Fruit fly (Drosophila melanogaster) ovary, adult (tissue): ENCODE results near the gene CG8814.
A peak's percentile ranks its signal among the peaks of the same experiment; 100 is the strongest.

Experiments
- CG17801 ChIP-seq: fragments of 200-800 bp; optimal IDR thresholded peaks from 2 replicates; lab custom pipeline; 2019; ENCODE audit warnings: missing biosample characterization, mild to moderate bottlenecking, missing genetic modification characterization, moderate library complexity; ENCODE audit not compliant: partially characterized antibody

Gene CG8814

dm6 chr2L:2898247-2898646 is 23.6 kb downstream of the CG8814 start:
- TF ChIP-seq CG17801 (GFP tag; lab: Kevin White, UChicago), result no peak

DNA sequence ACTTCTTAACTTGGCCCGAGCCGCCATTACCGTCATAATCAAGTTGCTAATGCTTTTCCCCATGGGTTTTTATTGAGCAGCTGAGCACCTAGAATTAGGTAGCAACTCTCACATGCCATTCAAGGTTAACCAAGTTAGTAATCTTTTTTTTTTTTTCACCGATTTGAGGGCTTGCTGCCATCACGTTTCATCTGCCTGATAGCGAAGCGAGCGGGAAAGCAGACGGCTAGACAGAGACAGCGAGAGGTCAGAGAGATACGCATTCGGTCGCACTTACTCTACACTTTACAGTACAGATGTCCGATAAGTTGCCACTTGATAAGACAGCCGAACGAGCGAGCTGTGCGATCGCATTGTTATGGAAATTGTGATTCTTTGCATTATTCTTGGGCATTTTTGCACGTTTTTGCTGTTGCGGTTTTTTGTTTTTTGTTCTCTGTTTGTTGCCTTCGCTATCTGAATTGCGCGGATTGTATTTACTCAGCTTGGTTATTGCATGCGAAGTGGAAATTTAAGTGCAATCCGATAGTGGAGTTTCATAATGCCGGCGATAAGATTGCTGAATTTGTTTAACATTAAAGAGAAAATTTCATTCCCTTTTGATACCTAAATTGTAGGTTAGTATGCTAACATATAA is 25.8 kb downstream of the CG8814 start:
- no peak for TF ChIP-seq CG17801 (GFP tag; lab: Kevin White, UChicago)

DNA sequence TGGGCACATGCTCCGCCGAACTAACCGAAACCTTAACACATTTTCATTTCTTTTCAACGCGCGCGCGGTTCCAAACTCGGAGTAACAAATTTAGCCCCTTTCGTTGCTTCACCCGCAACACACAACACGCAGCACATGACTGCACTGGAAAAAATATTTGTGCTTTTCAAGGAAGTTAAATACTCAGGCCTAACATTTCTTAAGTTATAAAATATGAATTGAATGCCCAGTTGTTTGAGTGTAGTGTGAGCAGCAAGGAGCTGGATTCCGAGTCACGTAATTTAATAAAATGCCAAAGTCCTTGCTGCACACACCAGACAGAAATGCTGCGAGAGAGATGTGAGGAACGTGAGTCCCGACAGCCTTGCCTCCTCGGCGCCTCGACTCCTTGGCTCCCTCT is 26.8 kb downstream of the CG8814 start:
- TF ChIP-seq CG17801 (GFP tag; lab: Kevin White, UChicago), result no peak

dm6 chr2L:2903649-2904048 is 29.0 kb downstream of the CG8814 start:
- TF ChIP-seq CG17801 (GFP tag; lab: Kevin White, UChicago), result no peak

DNA sequence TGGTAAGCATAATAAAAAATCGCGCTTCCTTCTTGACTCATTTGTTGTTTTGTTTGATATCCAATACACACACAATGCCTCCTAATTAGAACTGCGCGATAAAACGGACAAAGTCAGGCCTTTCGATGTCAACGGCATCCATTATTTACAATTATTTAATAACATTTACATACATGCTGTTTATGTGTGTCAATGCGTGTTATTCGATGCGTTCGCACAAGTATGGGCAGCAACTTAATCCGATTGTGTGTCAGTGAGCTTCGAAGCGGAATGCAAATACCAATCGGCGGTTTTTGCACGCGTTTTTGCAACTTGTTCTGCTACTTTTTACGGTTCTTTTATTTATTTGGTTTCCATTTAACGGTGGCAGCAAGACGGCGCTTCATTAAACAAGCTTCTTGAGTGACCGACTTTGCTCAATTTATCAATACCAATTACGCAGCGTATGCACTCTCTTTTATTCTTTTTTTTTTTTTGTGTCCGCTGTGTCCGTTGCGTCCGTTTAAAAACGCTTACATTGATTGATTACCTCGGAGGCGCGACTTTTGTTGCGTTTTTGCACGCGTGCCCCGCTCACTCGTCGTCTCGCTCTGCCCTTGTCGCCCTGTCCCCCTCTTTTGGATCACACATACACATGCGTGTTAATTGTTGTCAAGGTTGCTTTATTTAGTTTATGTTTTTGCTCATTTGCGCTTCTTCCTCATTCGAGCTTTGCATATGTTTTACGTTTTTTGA is 29.8 kb downstream of the CG8814 start:
- no peak for TF ChIP-seq CG17801 (GFP tag; lab: Kevin White, UChicago)

- TF ChIP-seq CG17801 (GFP tag; lab: Kevin White, UChicago), result peak; percentile 95
Observed at dm6 chr2L:2905051-2905446, 30.4 kb downstream of the CG8814 start.

DNA sequence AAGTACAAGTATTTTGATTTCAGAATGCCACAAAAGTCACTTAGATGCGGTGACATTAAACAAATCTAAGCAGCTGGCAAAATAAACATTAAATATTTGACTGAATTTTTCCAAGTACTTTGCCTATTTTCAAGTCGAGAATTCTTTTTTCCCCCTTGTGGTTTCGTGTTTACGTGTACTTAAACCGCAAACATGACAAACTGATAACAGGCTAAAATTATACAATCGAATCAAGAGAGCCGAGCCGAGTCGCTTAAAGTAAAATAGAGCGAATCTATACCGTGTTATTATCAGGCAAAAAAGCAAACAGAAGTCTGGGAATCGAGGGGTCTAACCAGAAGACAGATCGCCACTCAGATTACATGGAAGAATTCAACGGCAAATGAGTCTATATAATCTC is 31.4 kb downstream of the CG8814 start:
- TF ChIP-seq CG17801 (GFP tag; lab: Kevin White, UChicago), result no peak

dm6 chr2L:2907776-2908175 is 33.1 kb downstream of the CG8814 start:
- no peak for TF ChIP-seq CG17801 (GFP tag; lab: Kevin White, UChicago)

- TF ChIP-seq CG17801 (GFP tag; lab: Kevin White, UChicago), result peak; percentile 37
Observed at dm6 chr2L:2908440-2909154, 33.9 kb downstream of the CG8814 start.

DNA sequence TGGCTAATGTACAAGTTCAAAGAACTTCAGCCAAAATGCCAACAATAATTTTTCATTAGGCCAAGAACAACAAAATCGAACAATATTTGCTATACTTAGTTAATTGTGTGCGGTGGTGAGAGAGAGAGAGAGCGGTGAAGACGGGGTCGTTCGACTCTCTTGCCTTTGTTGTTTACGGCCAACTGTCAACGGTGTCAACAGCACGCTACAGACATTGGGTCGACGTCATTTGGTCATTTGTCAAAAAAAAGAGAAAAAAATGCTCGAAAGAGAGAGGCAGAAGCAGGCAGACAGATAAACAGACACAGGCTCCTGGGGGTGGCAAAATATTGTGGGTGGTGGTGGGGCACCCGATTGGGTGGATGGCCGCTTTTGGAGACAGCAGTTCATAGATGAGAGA is 34.8 kb downstream of the CG8814 start:
- TF ChIP-seq CG17801 (GFP tag; lab: Kevin White, UChicago), result no peak

dm6 chr2L:2910957-2911356 is 36.3 kb downstream of the CG8814 start:
- no peak for TF ChIP-seq CG17801 (GFP tag; lab: Kevin White, UChicago)

dm6 chr2L:2920641-2921040 is 46.0 kb downstream of the CG8814 start:
- TF ChIP-seq CG17801 (GFP tag; lab: Kevin White, UChicago), result no peak

DNA sequence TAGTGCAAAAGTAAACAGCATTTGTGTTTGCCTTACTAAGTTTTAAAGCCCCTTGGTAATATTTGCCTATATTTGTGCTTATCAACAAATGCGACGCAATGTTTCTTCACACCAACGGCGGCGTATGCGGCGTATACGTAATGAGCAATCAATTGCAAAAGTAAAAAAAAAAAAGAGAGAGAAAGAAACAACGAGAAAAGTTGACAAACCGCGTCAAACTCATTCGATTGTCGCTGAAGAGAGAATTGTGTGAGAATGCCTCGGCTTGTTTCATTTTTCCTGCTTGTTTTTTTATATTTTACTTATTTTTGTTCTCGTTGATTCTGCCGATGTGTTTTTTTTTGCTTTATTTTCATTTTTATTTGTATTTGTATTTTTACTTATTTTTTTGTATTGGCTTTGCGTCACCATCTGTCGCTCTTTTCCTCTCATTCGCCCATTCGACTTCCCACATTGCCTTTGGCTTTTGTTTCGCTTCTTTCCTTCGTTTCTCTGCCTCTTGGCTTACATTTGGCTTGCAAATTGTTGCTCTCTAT is 49.6 kb downstream of the CG8814 start:
- peak; percentile 78 for TF ChIP-seq CG17801 (GFP tag; lab: Kevin White, UChicago)
